Worm (Caenorhabditis elegans): Measurements from ENCODE around the gene C17C3.6.

DNA sequence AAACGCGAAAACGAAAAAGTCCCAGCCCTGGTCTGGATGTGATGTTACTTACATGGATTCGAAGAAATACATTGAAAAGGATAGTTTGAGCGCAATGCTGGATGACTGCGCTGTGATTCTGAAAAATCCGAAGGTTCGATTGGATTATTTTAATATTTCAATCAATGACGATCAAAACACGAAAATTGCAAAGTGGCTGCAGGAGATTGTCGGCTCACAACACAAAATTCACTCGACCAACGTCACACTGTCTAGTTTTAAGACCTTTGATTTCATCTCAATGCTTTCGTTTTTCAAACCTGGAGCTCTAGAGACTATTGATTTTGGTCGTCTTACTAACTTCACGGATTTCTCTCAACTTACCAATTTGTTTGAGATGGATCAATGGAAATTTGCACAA is 1.7 kb downstream of the C17C3.6 start, which contains the start of gene C17C3.5:
- TF ChIP-seq nhr-48 (tag; optimal IDR thresholded peaks at IDR 0.05), result no peak
- no peak for TF ChIP-seq ama-1 (optimal IDR thresholded peaks at IDR 0.05)
- no peak for TF ChIP-seq nhr-77 (tag; optimal IDR thresholded peaks at IDR 0.05)
- no peak for TF ChIP-seq zfp-3 (GFP tag; conservative IDR thresholded peaks at IDR 0.05)
- no peak for TF ChIP-seq snpc-4 (tag; optimal IDR thresholded peaks at IDR 0.05)
- no peak for TF ChIP-seq unc-62 (GFP tag; optimal IDR thresholded peaks at IDR 0.05 in 1 of 2)
- TF ChIP-seq unc-62 (tag; optimal IDR thresholded peaks at IDR 0.05), result no peak
- TF ChIP-seq aly-2 (tag; optimal IDR thresholded peaks at IDR 0.05), result no peak
- no peak for TF ChIP-seq rbr-2 (tag; optimal IDR thresholded peaks at IDR 0.05)
- no peak for TF ChIP-seq ztf-11 (tag; optimal IDR thresholded peaks at IDR 0.05)
- no peak for TF ChIP-seq pha-4 (GFP tag; IDR thresholded peaks at IDR 0.05)
- no peak for TF ChIP-seq pha-4 (tag; optimal IDR thresholded peaks at IDR 0.05)
- no peak for TF ChIP-seq pqm-1 (tag; optimal IDR thresholded peaks at IDR 0.05)
- no peak for TF ChIP-seq egl-27 (tag; optimal IDR thresholded peaks at IDR 0.05)

Data from whole organism, L4 larva.